Fruit fly (Drosophila melanogaster) whole organism, prepupa: ENCODE results near the gene Hmr.

Experiments
- Blimp-1 ChIP-seq: fragments of 200-800 bp; sonication (Bioruptor generic); optimal IDR thresholded peaks from 3 replicates; lab custom pipeline; 2017; ENCODE audit warnings: missing biosample characterization, missing genetic modification characterization, mild to moderate bottlenecking, moderate library complexity, missing genetic modification reagents
- CG10669 ChIP-seq: fragments of 200-800 bp; sonication (Bioruptor generic); optimal IDR thresholded peaks from 3 replicates; lab custom pipeline; 2018; ENCODE audit warnings: missing biosample characterization, mild to moderate bottlenecking, missing genetic modification characterization, moderate library complexity
- CG11294 ChIP-seq: fragments of 200-800 bp; sonication (Bioruptor generic); IDR thresholded peaks from 2 replicates; pipeline ENCODE4 v1.3.6; 2022; ENCODE audit warnings: missing biosample characterization, missing genetic modification characterization
- CG11762 ChIP-seq: fragments of 200-800 bp; sonication (Bioruptor generic); optimal IDR thresholded peaks from 3 replicates; lab custom pipeline; 2016; ENCODE audit warnings: missing biosample characterization, missing genetic modification characterization; ENCODE audit not compliant: insufficient read depth
- CG1621 ChIP-seq: fragments of 200-800 bp; sonication (Bioruptor generic); optimal IDR thresholded peaks from 3 replicates; lab custom pipeline; 2018; ENCODE audit warnings: missing biosample characterization, mild to moderate bottlenecking, missing genetic modification characterization
- CG16779 ChIP-seq: fragments of 200-800 bp; sonication (Bioruptor generic); optimal IDR thresholded peaks from 3 replicates; lab custom pipeline; 2017; ENCODE audit warnings: missing biosample characterization, mild to moderate bottlenecking, missing genetic modification characterization
- CG3032 ChIP-seq: fragments of 200-800 bp; optimal IDR thresholded peaks from 2 replicates; lab custom pipeline; 2019; ENCODE audit warnings: missing biosample characterization, mild to moderate bottlenecking, missing genetic modification characterization, moderate library complexity
- CG31627 ChIP-seq: fragments of 200-800 bp; sonication (Bioruptor generic); optimal IDR thresholded peaks from 3 replicates; lab custom pipeline; 2016; ENCODE audit warnings: missing biosample characterization, missing genetic modification characterization
- CG34406 ChIP-seq: fragments of 200-800 bp; sonication (Bioruptor generic); optimal IDR thresholded peaks from 3 replicates; lab custom pipeline; 2016; ENCODE audit warnings: missing biosample characterization, missing genetic modification characterization
- CG3919 ChIP-seq: fragments of 200-800 bp; sonication (Bioruptor generic); optimal IDR thresholded peaks from 3 replicates; lab custom pipeline; 2016; ENCODE audit warnings: missing biosample characterization, missing genetic modification characterization
- CG4318 ChIP-seq: fragments of 200-800 bp; sonication (Bioruptor generic); optimal IDR thresholded peaks from 3 replicates; lab custom pipeline; 2017; ENCODE audit warnings: missing biosample characterization, mild to moderate bottlenecking, missing genetic modification characterization
- CG6163 ChIP-seq: fragments of 200-800 bp; sonication (Bioruptor generic); IDR thresholded peaks from 3 replicates; pipeline ENCODE4 v1.3.6; 2022; ENCODE audit warnings: missing biosample characterization, missing genetic modification characterization
- CG6276 ChIP-seq: fragments of 200-800 bp; sonication (Bioruptor generic); optimal IDR thresholded peaks from 2 replicates; lab custom pipeline; 2017; ENCODE audit warnings: missing biosample characterization, mild to moderate bottlenecking, missing genetic modification characterization
- CG6808 ChIP-seq: fragments of 200-800 bp; sonication (Bioruptor generic); optimal IDR thresholded peaks from 3 replicates; lab custom pipeline; 2017; ENCODE audit warnings: missing biosample characterization, missing genetic modification characterization, mild to moderate bottlenecking, moderate library complexity, missing genetic modification reagents
- CG6854 ChIP-seq: fragments of 200-800 bp; sonication (Bioruptor generic); optimal IDR thresholded peaks from 2 replicates; lab custom pipeline; 2017; ENCODE audit warnings: missing biosample characterization, mild to moderate bottlenecking, missing genetic modification characterization
- CG7368 ChIP-seq: fragments of 200-800 bp; sonication (Bioruptor generic); optimal IDR thresholded peaks from 3 replicates; lab custom pipeline; 2016; ENCODE audit warnings: missing biosample characterization, missing genetic modification characterization
- CG8319 ChIP-seq: fragments of 200-800 bp; sonication (Bioruptor generic); optimal IDR thresholded peaks from 3 replicates; lab custom pipeline; 2016; ENCODE audit warnings: missing biosample characterization, missing genetic modification characterization
- CG9139 ChIP-seq: fragments of 200-800 bp; sonication (Bioruptor generic); optimal IDR thresholded peaks from 3 replicates; lab custom pipeline; 2017; ENCODE audit warnings: missing biosample characterization, mild to moderate bottlenecking, missing genetic modification characterization
- Eip78C ChIP-seq: fragments of 200-800 bp; sonication (Bioruptor generic); peaks from one replicate; lab custom pipeline; 2016; ENCODE audit warnings: missing biosample characterization, missing genetic modification characterization
- Eip93F ChIP-seq: fragments of 200-800 bp; sonication (Bioruptor generic); optimal IDR thresholded peaks from 2 replicates; lab custom pipeline; 2016; ENCODE audit warnings: missing biosample characterization, mild to moderate bottlenecking, missing genetic modification characterization
- Ets21C ChIP-seq: fragments of 200-800 bp; sonication (Bioruptor generic); optimal IDR thresholded peaks from 3 replicates; lab custom pipeline; 2016; ENCODE audit warnings: missing biosample characterization, missing genetic modification characterization
- Ets96B ChIP-seq: fragments of 200-800 bp; optimal IDR thresholded peaks from 2 replicates; lab custom pipeline; 2019; ENCODE audit warnings: missing biosample characterization, mild to moderate bottlenecking, missing genetic modification characterization, moderate library complexity
- Gug ChIP-seq: fragments of 200-800 bp; sonication (Bioruptor generic); IDR thresholded peaks from 2 replicates; pipeline ENCODE4 v1.3.6; 2022; ENCODE audit warnings: missing biosample characterization, missing genetic modification characterization
- Hr38 ChIP-seq: sonication (Bioruptor generic); optimal IDR thresholded peaks from 2 replicates; lab custom pipeline; 2016; ENCODE audit warnings: missing biosample characterization, missing genetic modification characterization
- Hr39 ChIP-seq: fragments of 200-800 bp; sonication (Bioruptor generic); optimal IDR thresholded peaks from 2 replicates; lab custom pipeline; 2016; ENCODE audit warnings: missing biosample characterization, missing genetic modification characterization
- Hr4 ChIP-seq: fragments of 200-800 bp; sonication (Bioruptor generic); optimal IDR thresholded peaks from 3 replicates; lab custom pipeline; 2016; ENCODE audit warnings: missing biosample characterization, missing genetic modification characterization
- Lpt ChIP-seq: fragments of 200-800 bp; sonication (Bioruptor generic); optimal IDR thresholded peaks from 3 replicates; lab custom pipeline; 2016; ENCODE audit warnings: missing biosample characterization, missing genetic modification characterization
- Met ChIP-seq: fragments of 200-800 bp; sonication (Bioruptor generic); optimal IDR thresholded peaks from 3 replicates; lab custom pipeline; 2016; ENCODE audit warnings: missing biosample characterization, missing genetic modification characterization
- Smox ChIP-seq: fragments of 200-800 bp; sonication (Bioruptor generic); optimal IDR thresholded peaks from 3 replicates; lab custom pipeline; 2016; ENCODE audit warnings: missing biosample characterization, missing genetic modification characterization
- Sox102F ChIP-seq: fragments of 200-800 bp; sonication (Bioruptor generic); optimal IDR thresholded peaks from 2 replicates; lab custom pipeline; 2016; ENCODE audit warnings: missing biosample characterization, mild to moderate bottlenecking, missing genetic modification characterization
- Sox14 ChIP-seq: fragments of 200-800 bp; sonication (Bioruptor generic); optimal IDR thresholded peaks from 3 replicates; lab custom pipeline; 2016; ENCODE audit warnings: missing biosample characterization, missing genetic modification characterization
- Sox15 ChIP-seq: fragments of 200-800 bp; sonication (Bioruptor generic); optimal IDR thresholded peaks from 3 replicates; lab custom pipeline; 2016; ENCODE audit warnings: missing biosample characterization, missing genetic modification characterization
- achi ChIP-seq: fragments of 200-800 bp; sonication (Bioruptor generic); optimal IDR thresholded peaks from 3 replicates; lab custom pipeline; 2016; ENCODE audit warnings: missing biosample characterization, missing genetic modification characterization
- cyc ChIP-seq: fragments of 200-800 bp; sonication (Bioruptor generic); optimal IDR thresholded peaks from 3 replicates; lab custom pipeline; 2016; ENCODE audit warnings: missing biosample characterization, missing genetic modification characterization
- dac ChIP-seq: fragments of 200-800 bp; sonication (Bioruptor generic); optimal IDR thresholded peaks from 2 replicates; lab custom pipeline; 2017; ENCODE audit warnings: missing biosample characterization, mild to moderate bottlenecking, missing genetic modification characterization
- eg ChIP-seq: fragments of 200-800 bp; sonication (Bioruptor generic); IDR thresholded peaks from 3 replicates; pipeline ENCODE4 v1.3.6; 2022; ENCODE audit warnings: missing biosample characterization, missing genetic modification characterization
- esn ChIP-seq: fragments of 200-800 bp; sonication (Bioruptor generic); optimal IDR thresholded peaks from 2 replicates; lab custom pipeline; 2016; ENCODE audit warnings: missing biosample characterization, mild to moderate bottlenecking, missing genetic modification characterization, moderate library complexity
- fd59A ChIP-seq: fragments of 200-800 bp; sonication (Bioruptor generic); optimal IDR thresholded peaks from 2 replicates; lab custom pipeline; 2017; ENCODE audit warnings: missing biosample characterization, mild to moderate bottlenecking, missing genetic modification characterization, missing genetic modification reagents
- fd85E ChIP-seq: fragments of 200-800 bp; sonication (Bioruptor generic); optimal IDR thresholded peaks from 3 replicates; lab custom pipeline; 2016; ENCODE audit warnings: missing biosample characterization, missing genetic modification characterization
- fkh ChIP-seq: fragments of 200-800 bp; sonication (Bioruptor generic); optimal IDR thresholded peaks from 3 replicates; lab custom pipeline; 2017; ENCODE audit warnings: missing biosample characterization, mild to moderate bottlenecking, missing genetic modification characterization, moderate library complexity
- lz ChIP-seq: fragments of 200-800 bp; sonication (Bioruptor generic); optimal IDR thresholded peaks from 3 replicates; lab custom pipeline; 2016; ENCODE audit warnings: missing biosample characterization, missing genetic modification characterization
- net ChIP-seq: fragments of 200-800 bp; sonication (Bioruptor generic); optimal IDR thresholded peaks from 3 replicates; lab custom pipeline; 2016; ENCODE audit warnings: missing biosample characterization, missing genetic modification characterization
- pdm3 ChIP-seq: fragments of 200-800 bp; sonication (Bioruptor generic); optimal IDR thresholded peaks from 3 replicates; lab custom pipeline; 2016; ENCODE audit warnings: missing biosample characterization, missing genetic modification characterization
- salr ChIP-seq, 2 experiments: fragments of 200-800 bp; sonication (Bioruptor generic); optimal IDR thresholded peaks; 3 replicates each; lab custom pipeline; 2016 to 2018; ENCODE audit warnings: missing biosample characterization in 2 of 2, missing genetic modification characterization in 2 of 2, mild to moderate bottlenecking in 1 of 2
- spab ChIP-seq: fragments of 200-800 bp; sonication (Bioruptor generic); optimal IDR thresholded peaks from 2 replicates; lab custom pipeline; 2017; ENCODE audit warnings: missing biosample characterization, mild to moderate bottlenecking, missing genetic modification characterization, missing genetic modification reagents
- ss ChIP-seq, 2 experiments: fragments of 200-800 bp; sonication (Bioruptor generic); optimal IDR thresholded peaks; 2 replicates in 1 of 2; 3 replicates in 1 of 2; lab custom pipeline; 2017 to 2018; ENCODE audit warnings: mild to moderate bottlenecking in 2 of 2, missing biosample characterization in 2 of 2, missing genetic modification characterization in 2 of 2, moderate library complexity in 1 of 2
- svp ChIP-seq: fragments of 200-800 bp; sonication (Bioruptor generic); peaks from one replicate; lab custom pipeline; 2016; ENCODE audit warnings: missing biosample characterization, missing genetic modification characterization
- vri ChIP-seq: fragments of 200-800 bp; sonication (Bioruptor generic); optimal IDR thresholded peaks from 3 replicates; lab custom pipeline; 2016; ENCODE audit warnings: missing biosample characterization, mild to moderate bottlenecking, missing genetic modification characterization

Hmr gene

dm6 chrX:10602057-10602764 lies 6.6 kb upstream of the Hmr start, which contains the start of gene CG1628 (continued):
- TF ChIP-seq CG6808 (GFP tag; lab: Kevin White, UChicago) (no peak), net (GFP tag; lab: Kevin White, UChicago) (no peak), salr (GFP tag; optimal IDR thresholded peaks at IDR 0.05; lab: Kevin White, UChicago) (no peak), dac (GFP tag; lab: Kevin White, UChicago) (no peak), CG8319 (GFP tag; lab: Kevin White, UChicago) (no peak), fkh (GFP tag; lab: Kevin White, UChicago) (no peak)

- TF ChIP-seq lz (GFP tag; lab: Kevin White, UChicago) = no peak
- no peak for TF ChIP-seq Eip93F
- TF ChIP-seq fd85E (GFP tag; lab: Kevin White, UChicago) = no peak
- no peak for TF ChIP-seq Sox102F (GFP tag; lab: Kevin White, UChicago)
- no peak for TF ChIP-seq CG8319 (GFP tag; lab: Kevin White, UChicago)
- no peak for TF ChIP-seq ss (GFP tag; optimal IDR thresholded peaks at IDR 0.05; lab: Kevin White, UChicago)
- peak; percentile 56 for TF ChIP-seq cyc (GFP tag; lab: Kevin White, UChicago)
- no peak for TF ChIP-seq CG34406 (GFP tag; lab: Kevin White, UChicago)
- no peak for TF ChIP-seq Smox (GFP tag; lab: Kevin White, UChicago)
- no peak for TF ChIP-seq CG11294 (GFP tag; lab: Robert Waterston, UW)
- TF ChIP-seq CG11762 (GFP tag; lab: Kevin White, UChicago) = no peak
- TF ChIP-seq Sox15 = peak; percentile 1
- TF ChIP-seq Lpt (GFP tag; lab: Kevin White, UChicago) = no peak
- no peak for TF ChIP-seq esn (GFP tag; lab: Kevin White, UChicago)
- TF ChIP-seq vri = no peak
- peak; percentile 27 for TF ChIP-seq Ets21C
- TF ChIP-seq Gug = no peak
- peak; percentile 43 for TF ChIP-seq Eip78C (GFP tag; lab: Kevin White, UChicago)
- TF ChIP-seq pdm3 (GFP tag; lab: Kevin White, UChicago) = peak; percentile 29
- no peak for TF ChIP-seq Hr4 (GFP tag; lab: Kevin White, UChicago)
- TF ChIP-seq CG3032 (tag; lab: Kevin White, UChicago) = peak; percentile 30
- no peak for TF ChIP-seq dac (GFP tag; lab: Kevin White, UChicago)
- TF ChIP-seq spab (GFP tag; lab: Kevin White, UChicago) = no peak
- TF ChIP-seq CG6163 (GFP tag; lab: Robert Waterston, UW) = 0 out of 3 replicates have a peak, but pooled peaks have one; percentile 20
- no peak for TF ChIP-seq CG7368 (GFP tag; lab: Kevin White, UChicago)
- TF ChIP-seq CG4318 (GFP tag; lab: Kevin White, UChicago) = no peak
- TF ChIP-seq CG6276 (GFP tag; lab: Kevin White, UChicago) = no peak
- TF ChIP-seq fkh (GFP tag; lab: Kevin White, UChicago) = no peak
- no peak for TF ChIP-seq Ets96B (tag; lab: Kevin White, UChicago)
- peak; percentile 8 for TF ChIP-seq CG3919 (GFP tag; lab: Kevin White, UChicago)
- no peak for TF ChIP-seq CG16779 (tag; lab: Kevin White, UChicago)
- TF ChIP-seq achi (GFP tag; lab: Kevin White, UChicago) = peak; percentile 19
- peak; percentile 56 for TF ChIP-seq svp (GFP tag; lab: Kevin White, UChicago)
- no peak for TF ChIP-seq Met
- no peak for TF ChIP-seq CG6854
- TF ChIP-seq eg = 0 out of 3 replicates have a peak, but pooled peaks have one; percentile 18
- TF ChIP-seq Hr39 = peak; percentile 40
- no peak for TF ChIP-seq CG9139 (GFP tag; lab: Kevin White, UChicago)
- no peak for TF ChIP-seq Sox14 (GFP tag; lab: Kevin White, UChicago)
- TF ChIP-seq CG1621 = no peak
- TF ChIP-seq Hr38 (GFP tag; lab: Kevin White, UChicago) = no peak
- no peak for TF ChIP-seq fd59A
- peak; percentile 87 for TF ChIP-seq CG10669 (GFP tag; lab: Kevin White, UChicago)
- TF ChIP-seq Blimp-1 (GFP tag; lab: Kevin White, UChicago) = no peak
- TF ChIP-seq CG31627 (GFP tag; lab: Kevin White, UChicago) = peak; percentile 35
Measured at dm6 chrX:10601479-10601921, 5.8 kb upstream of the Hmr start.
